Fruit fly (Drosophila melanogaster) whole organism, embryonic: ENCODE measurements around the gene T48.

Source experiments
- Abd-B ChIP-seq: fragments of 200-800 bp; sonication (Bioruptor generic); optimal IDR thresholded peaks from 2 replicates; lab custom pipeline; 2018; ENCODE audit warnings: missing biosample characterization, mild to moderate bottlenecking, missing genetic modification characterization, moderate library complexity
- Awh ChIP-seq: fragments of 200-800 bp; sonication (Bioruptor generic); IDR thresholded peaks from 2 replicates; pipeline ENCODE4, ENCODE4 v1.3.6; 2022; ENCODE audit warnings: missing biosample characterization, missing genetic modification characterization
- CG10147 ChIP-seq: fragments of 200-800 bp; sonication (Bioruptor generic); optimal IDR thresholded peaks from 2 replicates; lab custom pipeline; 2019; ENCODE audit warnings: missing biosample characterization, mild to moderate bottlenecking, missing genetic modification characterization, moderate library complexity
- CG1024 ChIP-seq: fragments of 200-800 bp; sonication (Bioruptor generic); IDR thresholded peaks from 2 replicates; pipeline ENCODE4 v1.3.6; 2022; ENCODE audit warnings: missing biosample characterization, missing genetic modification characterization
- CG10321 ChIP-seq: fragments of 200-800 bp; sonication (Bioruptor generic); IDR thresholded peaks from 2 replicates; pipeline ENCODE4 v1.3.6; 2022; ENCODE audit warnings: missing biosample characterization, missing genetic modification characterization
- CG11723 ChIP-seq: fragments of 200-800 bp; sonication (Bioruptor generic); optimal IDR thresholded peaks from 2 replicates; lab custom pipeline; 2017; ENCODE audit warnings: missing biosample characterization, mild to moderate bottlenecking, missing genetic modification characterization
- CG12236 ChIP-seq: fragments of 200-800 bp; sonication (Bioruptor generic); optimal IDR thresholded peaks from 2 replicates; lab custom pipeline; 2016; ENCODE audit warnings: missing biosample characterization, missing genetic modification characterization
- CG13424 ChIP-seq: fragments of 200-800 bp; sonication (Bioruptor generic); optimal IDR thresholded peaks from 2 replicates; lab custom pipeline; 2019; ENCODE audit warnings: missing biosample characterization, mild to moderate bottlenecking, missing genetic modification characterization, moderate library complexity
- CG17829 ChIP-seq: fragments of 200-800 bp; optimal IDR thresholded peaks from 2 replicates; lab custom pipeline; 2019; ENCODE audit warnings: missing biosample characterization, mild to moderate bottlenecking, missing genetic modification characterization, moderate library complexity
- CG18011 ChIP-seq: fragments of 200-800 bp; sonication (Bioruptor generic); optimal IDR thresholded peaks from 2 replicates; lab custom pipeline; 2017; ENCODE audit warnings: missing biosample characterization, missing genetic modification characterization, mild to moderate bottlenecking, moderate library complexity, missing genotype
- CG2129 ChIP-seq: fragments of 200-800 bp; sonication (Bioruptor generic); IDR thresholded peaks from 2 replicates; pipeline ENCODE4 v1.3.6; 2022; ENCODE audit warnings: missing biosample characterization, missing genetic modification characterization; ENCODE audit not compliant: partially characterized antibody
- CG2712 ChIP-seq: fragments of 200-800 bp; optimal IDR thresholded peaks from 3 replicates; lab custom pipeline; 2019; ENCODE audit warnings: missing biosample characterization, mild to moderate bottlenecking, missing genetic modification characterization, moderate library complexity
- CG2889 ChIP-seq: fragments of 200-800 bp; sonication (Bioruptor generic); IDR thresholded peaks from 3 replicates; pipeline ENCODE4 v1.3.6; 2022; ENCODE audit warnings: missing biosample characterization, missing genetic modification characterization
- CG32772 ChIP-seq: fragments of 200-800 bp; sonication (Bioruptor generic); IDR thresholded peaks from 2 replicates; pipeline ENCODE4 v1.3.6; 2022; ENCODE audit warnings: missing biosample characterization, missing genetic modification characterization
- CG4282 ChIP-seq: fragments of 200-800 bp; sonication (Bioruptor generic); optimal IDR thresholded peaks from 2 replicates; lab custom pipeline; 2016; ENCODE audit warnings: missing biosample characterization, missing genetic modification characterization
- CG4820 ChIP-seq: fragments of 200-800 bp; sonication (Bioruptor generic); optimal IDR thresholded peaks from 3 replicates; lab custom pipeline; 2016; ENCODE audit warnings: missing biosample characterization, missing genetic modification characterization
- CG8478 ChIP-seq: fragments of >200 bp; optimal IDR thresholded peaks from 2 replicates; lab custom pipeline; 2018
- CG9876 ChIP-seq: fragments of 200-800 bp; sonication (Bioruptor generic); optimal IDR thresholded peaks from 2 replicates; lab custom pipeline; 2016; ENCODE audit warnings: missing biosample characterization, missing genetic modification characterization
- Chrac-16 ChIP-seq: fragments of 200-800 bp; sonication (Bioruptor generic); optimal IDR thresholded peaks from 3 replicates; lab custom pipeline; 2016; ENCODE audit warnings: missing biosample characterization, missing genetic modification characterization
- CrebB ChIP-seq: fragments of 200-800 bp; sonication (Bioruptor generic); optimal IDR thresholded peaks from 3 replicates; lab custom pipeline; 2018; ENCODE audit warnings: missing biosample characterization, mild to moderate bottlenecking, missing genetic modification characterization
- Dfd ChIP-seq, 2 experiments: fragments of >200 bp; optimal IDR thresholded peaks; 2 replicates each; lab custom pipeline; 2017; ENCODE audit warnings: missing biosample characterization in 2 of 2, missing genetic modification characterization in 2 of 2
- Doc2 ChIP-seq: fragments of 200-800 bp; sonication (Bioruptor generic); IDR thresholded peaks from 2 replicates; pipeline ENCODE4 v1.3.6; 2022; ENCODE audit warnings: missing biosample characterization, missing genetic modification characterization
- E2f1 ChIP-seq: fragments of 200-800 bp; sonication (Bioruptor generic); IDR thresholded peaks from 2 replicates; pipeline ENCODE4 v1.3.6; 2022; ENCODE audit warnings: missing biosample characterization, missing genetic modification characterization
- Fer2 ChIP-seq: fragments of 200-800 bp; sonication (Bioruptor generic); optimal IDR thresholded peaks from 2 replicates; lab custom pipeline; 2018; ENCODE audit warnings: missing biosample characterization, mild to moderate bottlenecking, missing genetic modification characterization, moderate library complexity
- MBD-R2 ChIP-seq: fragments of 200-800 bp; sonication (Bioruptor generic); IDR thresholded peaks from 2 replicates; pipeline ENCODE4 v1.3.6; 2022; ENCODE audit warnings: missing biosample characterization, missing genetic modification characterization
- Mad ChIP-seq: fragments of 200-800 bp; sonication (Bioruptor generic); optimal IDR thresholded peaks from 2 replicates; lab custom pipeline; 2016; ENCODE audit warnings: missing biosample characterization, missing genetic modification characterization
- Meics ChIP-seq: fragments of 200-800 bp; sonication (Bioruptor generic); optimal IDR thresholded peaks from 2 replicates; lab custom pipeline; 2017; ENCODE audit warnings: missing biosample characterization, mild to moderate bottlenecking, missing genetic modification characterization
- Six4 ChIP-seq: fragments of 200-800 bp; sonication (Bioruptor generic); optimal IDR thresholded peaks from 2 replicates; lab custom pipeline; 2016; ENCODE audit warnings: missing biosample characterization, missing genetic modification characterization
- TFAM ChIP-seq: fragments of 200-800 bp; sonication (Bioruptor generic); optimal IDR thresholded peaks from 2 replicates; lab custom pipeline; 2017; ENCODE audit warnings: missing biosample characterization, missing genetic modification characterization, inconsistent platforms
- Vsx1 ChIP-seq: fragments of 200-800 bp; sonication (Bioruptor generic); optimal IDR thresholded peaks from 2 replicates; lab custom pipeline; 2017; ENCODE audit warnings: missing biosample characterization, mild to moderate bottlenecking, missing genetic modification characterization, missing genetic modification reagents
- cg ChIP-seq: fragments of 200-800 bp; sonication (Bioruptor generic); optimal IDR thresholded peaks from 3 replicates; lab custom pipeline; 2019; ENCODE audit warnings: missing biosample characterization, mild to moderate bottlenecking, missing genetic modification characterization, moderate library complexity
- chinmo ChIP-seq: fragments of 200-800 bp; sonication (Bioruptor generic); IDR thresholded peaks from 4 replicates; pipeline ENCODE4 v1.3.6; 2022; ENCODE audit warnings: missing biosample characterization, missing genetic modification characterization; ENCODE audit not compliant: partially characterized antibody
- chm ChIP-seq: fragments of 200-800 bp; sonication (Bioruptor generic); IDR thresholded peaks from 2 replicates; pipeline ENCODE4 v1.3.6; 2022; ENCODE audit warnings: missing biosample characterization, missing genetic modification characterization
- chn ChIP-seq: fragments of 200-800 bp; sonication (Bioruptor generic); optimal IDR thresholded peaks from 2 replicates; lab custom pipeline; 2016; ENCODE audit warnings: missing biosample characterization, missing genetic modification characterization
- crc ChIP-seq: fragments of 200-800 bp; sonication (Bioruptor generic); optimal IDR thresholded peaks from 2 replicates; lab custom pipeline; 2016; ENCODE audit warnings: missing biosample characterization, missing genetic modification characterization
- ems ChIP-seq: fragments of 200-800 bp; sonication (Bioruptor generic); optimal IDR thresholded peaks from 3 replicates; lab custom pipeline; 2016; ENCODE audit warnings: missing biosample characterization, missing genetic modification characterization
- ftz-f1 ChIP-seq: fragments of 200-800 bp; sonication (Bioruptor generic); optimal IDR thresholded peaks from 2 replicates; lab custom pipeline; 2016; ENCODE audit warnings: missing biosample characterization, missing genetic modification characterization
- grn ChIP-seq: fragments of 200-800 bp; sonication (Bioruptor generic); optimal IDR thresholded peaks from 3 replicates; lab custom pipeline; 2017; ENCODE audit warnings: missing biosample characterization, missing genetic modification characterization
- her ChIP-seq: fragments of 200-800 bp; sonication (Bioruptor generic); optimal IDR thresholded peaks from 2 replicates; lab custom pipeline; 2016; ENCODE audit warnings: missing biosample characterization, missing genetic modification characterization
- nmo ChIP-seq: fragments of 200-800 bp; sonication (Bioruptor generic); optimal IDR thresholded peaks from 2 replicates; lab custom pipeline; 2018; ENCODE audit warnings: missing biosample characterization, mild to moderate bottlenecking, missing genetic modification characterization, moderate library complexity
- pho ChIP-seq: fragments of 200-800 bp; sonication (Bioruptor generic); optimal IDR thresholded peaks from 2 replicates; lab custom pipeline; 2016; ENCODE audit warnings: missing biosample characterization, missing genetic modification characterization
- pzg ChIP-seq: fragments of 200-800 bp; sonication (Bioruptor generic); optimal IDR thresholded peaks from 3 replicates; lab custom pipeline; 2018; ENCODE audit warnings: missing biosample characterization, mild to moderate bottlenecking, missing genetic modification characterization, moderate library complexity
- ro ChIP-seq: fragments of 200-800 bp; sonication (Bioruptor generic); IDR thresholded peaks from 2 replicates; pipeline ENCODE4 v1.3.6; 2022; ENCODE audit warnings: missing biosample characterization, missing genetic modification characterization
- sc ChIP-seq, 3 experiments: fragments of >200 bp in 2 of 3; fragments of 200-800 bp in 1 of 3; sonication (Bioruptor generic) in 1 of 3; optimal IDR thresholded peaks; 2 replicates in 2 of 3; 3 replicates in 1 of 3; lab custom pipeline; 2017; ENCODE audit warnings: mild to moderate bottlenecking in 1 of 3, missing biosample characterization in 1 of 3, missing genetic modification characterization in 1 of 3, missing genetic modification reagents in 1 of 3
- sima ChIP-seq: fragments of 200-800 bp; sonication (Bioruptor generic); optimal IDR thresholded peaks from 2 replicates; lab custom pipeline; 2016; ENCODE audit warnings: missing biosample characterization, missing genetic modification characterization
- slou ChIP-seq: fragments of 200-800 bp; sonication (Bioruptor generic); optimal IDR thresholded peaks from 3 replicates; lab custom pipeline; 2016; ENCODE audit warnings: missing biosample characterization, missing genetic modification characterization
- ssp ChIP-seq: fragments of 200-800 bp; sonication (Bioruptor generic); IDR thresholded peaks from 2 replicates; pipeline ENCODE4 v1.3.6; 2022; ENCODE audit warnings: missing biosample characterization, missing genetic modification characterization
- sug ChIP-seq: fragments of 200-800 bp; optimal IDR thresholded peaks from 2 replicates; lab custom pipeline; 2019; ENCODE audit warnings: missing biosample characterization, mild to moderate bottlenecking, missing genetic modification characterization, moderate library complexity
- zfh1 ChIP-seq: fragments of 200-800 bp; sonication (Bioruptor generic); IDR thresholded peaks from 3 replicates; pipeline ENCODE4 v1.3.6; 2022; ENCODE audit warnings: missing biosample characterization, missing genetic modification characterization

The T48 gene

DNA sequence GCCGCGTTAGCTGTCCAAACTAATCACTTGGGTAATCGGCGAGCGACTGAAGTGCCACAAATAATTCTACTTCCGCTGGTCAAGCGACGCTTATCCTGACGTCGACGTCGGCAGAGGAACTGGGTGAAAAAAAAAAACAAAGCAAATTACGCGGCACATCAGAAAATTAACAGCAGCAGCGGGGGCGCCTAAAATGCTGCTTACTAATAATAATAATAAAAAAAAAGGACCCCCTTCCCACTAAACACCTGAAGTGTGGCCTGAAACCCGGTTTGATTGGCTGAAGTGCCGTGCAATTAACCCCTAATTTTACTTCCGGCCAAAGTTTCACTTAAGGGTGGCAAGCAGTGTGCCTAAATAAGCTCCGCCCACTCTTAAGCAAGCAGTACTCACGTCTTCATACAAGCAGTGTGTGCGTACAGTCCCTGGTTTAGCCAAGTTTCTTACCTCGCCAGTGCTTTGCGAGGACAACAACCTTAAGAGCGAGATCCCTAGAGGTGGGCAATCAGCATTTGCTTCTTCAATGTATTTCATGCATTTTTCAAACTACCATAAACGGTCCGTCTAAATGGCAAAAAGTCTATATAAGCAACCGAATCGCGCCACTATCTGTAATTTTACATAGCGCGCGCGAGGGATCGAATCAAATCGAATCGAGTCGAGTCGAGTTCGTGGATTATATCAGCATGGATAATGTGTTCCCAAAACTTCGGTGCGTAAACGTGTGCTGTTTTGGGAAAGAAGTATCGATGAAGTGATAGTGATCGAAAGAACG, at the start of gene T48, which contains the start of gene ro (continued):
- peak; percentile 65 for TF ChIP-seq ftz-f1 (GFP tag; lab: Kevin White, UChicago)
- TF ChIP-seq zfh1 (GFP tag; lab: Robert Waterston, UW) = peak; percentile 53; the same call in 1 of the 3 replicates
- TF ChIP-seq grn = peak; percentile 69
- no peak for TF ChIP-seq crc (GFP tag; lab: Kevin White, UChicago)
- no peak for TF ChIP-seq E2f1 (GFP tag; lab: Robert Waterston, UW)
- peak; percentile 42 for TF ChIP-seq CG13424
- peak; percentile 91; the same call in 3 of the 4 replicates for TF ChIP-seq chinmo (GFP tag; lab: Robert Waterston, UW)
- peak; percentile 8 for TF ChIP-seq Chrac-16 (GFP tag; lab: Kevin White, UChicago)
- peak; percentile 77 for TF ChIP-seq CG9876 (GFP tag; lab: Kevin White, UChicago)
- TF ChIP-seq Doc2 (GFP tag; lab: Robert Waterston, UW) = no peak
- no peak for TF ChIP-seq sima
- peak; percentile 42 for TF ChIP-seq Meics (GFP tag; lab: Kevin White, UChicago)
- TF ChIP-seq CG2712 (tag; lab: Kevin White, UChicago) = peak; percentile 72
- peak; percentile 21 for TF ChIP-seq CG4820 (GFP tag; lab: Kevin White, UChicago)
- peak; percentile 62 for TF ChIP-seq MBD-R2
- no peak for TF ChIP-seq sc (optimal IDR thresholded peaks at IDR 0.05; lab: Kevin White, UChicago)
- no peak for TF ChIP-seq sc (GFP tag; optimal IDR thresholded peaks at IDR 0.05; lab: Kevin White, UChicago)
- no peak for TF ChIP-seq TFAM
- TF ChIP-seq CG17829 = peak; percentile 68
- peak; percentile 13; the same call in 1 of the 2 replicates for TF ChIP-seq CG32772
- no peak for TF ChIP-seq Vsx1 (GFP tag; lab: Kevin White, UChicago)
- peak; percentile 39 for TF ChIP-seq ems (GFP tag; lab: Kevin White, UChicago)
- peak; percentile 49 for TF ChIP-seq CG10147 (GFP tag; lab: Kevin White, UChicago)
- TF ChIP-seq Dfd (GFP tag; optimal IDR thresholded peaks at IDR 0.05; lab: Kevin White, UChicago) = peak in 1 of 2 experiments; percentile 76
- peak; percentile 68 for TF ChIP-seq her
- no peak for TF ChIP-seq Awh
- peak; percentile 69 for TF ChIP-seq pho (GFP tag; lab: Kevin White, UChicago)
- 0 out of 2 replicates have a peak, but pooled peaks have one; percentile 32 for TF ChIP-seq CG10321 (GFP tag; lab: Robert Waterston, UW)
- no peak for TF ChIP-seq CG2129 (GFP tag; lab: Robert Waterston, UW)
- peak; percentile 95 for TF ChIP-seq chn (GFP tag; lab: Kevin White, UChicago)
- TF ChIP-seq Six4 = peak; percentile 31
- TF ChIP-seq sug (tag; lab: Kevin White, UChicago) = peak; percentile 66
- peak; percentile 42 for TF ChIP-seq Abd-B
- TF ChIP-seq slou = no peak
- TF ChIP-seq chm (GFP tag; lab: Robert Waterston, UW) = peak; percentile 81
- peak; percentile 84 for TF ChIP-seq CG4282 (GFP tag; lab: Kevin White, UChicago)
- TF ChIP-seq CrebB (tag; lab: Kevin White, UChicago) = peak; percentile 51
- no peak for TF ChIP-seq CG2889 (GFP tag; lab: Robert Waterston, UW)
- TF ChIP-seq Fer2 (tag; lab: Kevin White, UChicago) = peak; percentile 24
- TF ChIP-seq CG18011 (GFP tag; lab: Kevin White, UChicago) = peak; percentile 29
- no peak for TF ChIP-seq CG1024 (GFP tag; lab: Robert Waterston, UW)
- TF ChIP-seq nmo (GFP tag; lab: Kevin White, UChicago) = peak; percentile 79
- peak; percentile 99 for TF ChIP-seq pzg (GFP tag; lab: Kevin White, UChicago)
- no peak for TF ChIP-seq CG12236 (GFP tag; lab: Kevin White, UChicago)
- no peak for TF ChIP-seq ro (GFP tag; lab: Robert Waterston, UW)
- no peak for TF ChIP-seq cg
- TF ChIP-seq CG11723 (GFP tag; lab: Kevin White, UChicago) = no peak
- TF ChIP-seq CG8478 (lab: Kevin White, UChicago) = peak; percentile 96
- TF ChIP-seq Mad (GFP tag; lab: Kevin White, UChicago) = peak; percentile 70
- peak; percentile 70 for TF ChIP-seq ssp (GFP tag; lab: Robert Waterston, UW)
